Worm (Caenorhabditis elegans): ENCODE data around the gene F44F4.3.

DNA sequence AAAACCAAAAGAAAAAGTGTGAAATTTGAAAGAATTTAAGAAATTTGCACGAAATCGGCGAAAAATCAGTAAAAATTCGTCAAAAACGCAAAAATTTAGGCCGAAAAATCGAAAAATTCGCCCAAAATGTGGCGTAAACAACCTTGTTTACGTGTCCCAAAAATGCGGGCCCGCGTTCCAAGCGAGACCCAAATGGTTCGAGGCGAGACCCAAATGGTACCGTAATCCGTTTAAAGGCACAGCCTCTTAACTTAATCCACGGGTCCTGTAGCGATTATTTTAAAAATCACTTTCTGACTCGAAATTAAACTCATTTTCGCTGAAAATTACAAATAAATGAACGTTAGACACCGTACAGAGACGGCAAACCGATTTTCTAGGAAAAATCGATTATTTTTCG, 49.6 kb upstream of the F44F4.3 start:
- no peak for TF ChIP-seq Y5F2A.4 (GFP tag; optimal IDR thresholded peaks at IDR 0.05)
- no peak for TF ChIP-seq ztf-11 (tag; optimal IDR thresholded peaks at IDR 0.05)
- no peak for TF ChIP-seq daf-8 (GFP tag; IDR thresholded peaks at IDR 0.05)
- no peak for TF ChIP-seq lin-13 (GFP tag; optimal IDR thresholded peaks at IDR 0.05)
